Fruit fly (Drosophila melanogaster): Measurements from ENCODE around the gene CG33258.

The CG33258 gene

dm6 chr3L:16113003-16113606 lies 30.8 kb downstream of the CG33258 start, which contains the start of gene Taf4:
Gene Taf4 (plus strand): TSS chr3L:16113212.
- peak; percentile 59; the same call in 1 of the 2 replicates for TF ChIP-seq CG12605 (GFP tag; IDR thresholded peaks at IDR 0.05)
- TF ChIP-seq gl (tag; optimal IDR thresholded peaks at IDR 0.05) = no peak
- TF ChIP-seq Ets98B (GFP tag; IDR thresholded peaks at IDR 0.05) = no peak
- TF ChIP-seq CG13204 (GFP tag; optimal IDR thresholded peaks at IDR 0.05) = no peak
- no peak for TF ChIP-seq rn (GFP tag; IDR thresholded peaks at IDR 0.05)

- TF ChIP-seq Ets98B (GFP tag; IDR thresholded peaks at IDR 0.05) (peak; percentile 90), CG32121 (GFP tag; IDR thresholded peaks at IDR 0.05) (peak; percentile 85), CG8159 (tag; optimal IDR thresholded peaks at IDR 0.05) (no peak), CG9948 (tag; optimal IDR thresholded peaks at IDR 0.05) (peak; percentile 66), CG12605 (GFP tag; IDR thresholded peaks at IDR 0.05) (0 out of 2 replicates have a peak, but pooled peaks have one; percentile 5), CG15710 (tag; optimal IDR thresholded peaks at IDR 0.05) (peak; percentile 76), Pif1B (GFP tag; optimal IDR thresholded peaks at IDR 0.05) (peak; percentile 88), CG34367 (tag; optimal IDR thresholded peaks at IDR 0.05) (peak; percentile 70), CG13204 (GFP tag; optimal IDR thresholded peaks at IDR 0.05) (no peak), fd96Ca (GFP tag; IDR thresholded peaks at IDR 0.05) (peak; percentile 90), Snoo (tag; optimal IDR thresholded peaks at IDR 0.05) (peak; percentile 82), rn (GFP tag; IDR thresholded peaks at IDR 0.05) (peak; percentile 52), CG8301 (tag; optimal IDR thresholded peaks at IDR 0.05) (peak; percentile 79), CG10348 (GFP tag; IDR thresholded peaks at IDR 0.05) (no peak), D1 (tag; optimal IDR thresholded peaks at IDR 0.05) (no peak), CG17806 (tag; optimal IDR thresholded peaks at IDR 0.05) (peak; percentile 70), CG4496 (GFP tag; IDR thresholded peaks at IDR 0.05) (peak; percentile 93), gl (tag; optimal IDR thresholded peaks at IDR 0.05) (no peak), CG14655 (GFP tag; optimal IDR thresholded peaks at IDR 0.05) (no peak), EcR (GFP tag; optimal IDR thresholded peaks at IDR 0.05) (peak; percentile 38), Pif1A (GFP tag; optimal IDR thresholded peaks at IDR 0.05) (no peak)
Observed at dm6 chr3L:16113607-16114337, 31.4 kb downstream of the CG33258 start.

DNA sequence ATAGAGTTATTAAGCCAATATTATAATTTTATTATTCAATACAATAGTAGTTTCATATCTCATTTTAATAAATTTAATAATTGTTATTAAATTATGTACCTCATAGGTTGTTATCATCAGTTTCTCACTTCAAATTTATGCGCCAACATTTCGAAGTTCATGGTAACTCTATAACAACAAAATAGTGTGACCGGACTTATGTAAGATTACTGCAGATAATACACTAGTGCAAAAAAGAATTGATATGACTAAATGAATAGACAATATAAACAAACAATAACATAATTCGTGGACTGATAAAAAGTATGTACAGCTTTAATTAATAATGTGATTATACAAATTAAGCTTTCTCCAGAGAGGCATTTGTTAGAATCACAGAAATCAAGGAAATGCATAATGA lies 39.4 kb downstream of the CG33258 start, which contains the start of gene Strump:
TSS of gene Strump (plus strand) at position 212 of the 400 bp plus-strand sequence.
- no peak for TF ChIP-seq EcR (GFP tag; optimal IDR thresholded peaks at IDR 0.05)

- TF ChIP-seq CG8159 (tag; optimal IDR thresholded peaks at IDR 0.05) (peak; percentile 86), CG32121 (GFP tag; IDR thresholded peaks at IDR 0.05) (peak; percentile 77), Pif1A (GFP tag; optimal IDR thresholded peaks at IDR 0.05) (no peak), Snoo (tag; optimal IDR thresholded peaks at IDR 0.05) (peak; percentile 86), D1 (tag; optimal IDR thresholded peaks at IDR 0.05) (no peak), Ets98B (GFP tag; IDR thresholded peaks at IDR 0.05) (peak; percentile 68), EcR (GFP tag; optimal IDR thresholded peaks at IDR 0.05) (peak; percentile 71), CG9948 (tag; optimal IDR thresholded peaks at IDR 0.05) (peak; percentile 83), CG10348 (GFP tag; IDR thresholded peaks at IDR 0.05) (peak; percentile 62), CG13204 (GFP tag; optimal IDR thresholded peaks at IDR 0.05) (no peak), Pif1B (GFP tag; optimal IDR thresholded peaks at IDR 0.05) (no peak), gl (tag; optimal IDR thresholded peaks at IDR 0.05) (peak; percentile 86), fd96Ca (GFP tag; IDR thresholded peaks at IDR 0.05) (peak; percentile 89; the same call in 2 of the 3 replicates), CG14655 (GFP tag; optimal IDR thresholded peaks at IDR 0.05) (no peak), CG8301 (tag; optimal IDR thresholded peaks at IDR 0.05) (peak; percentile 91), rn (GFP tag; IDR thresholded peaks at IDR 0.05) (peak; percentile 75), CG17806 (tag; optimal IDR thresholded peaks at IDR 0.05) (peak; percentile 85), CG12605 (GFP tag; IDR thresholded peaks at IDR 0.05) (peak; percentile 63), CG34367 (tag; optimal IDR thresholded peaks at IDR 0.05) (no peak), CG15710 (tag; optimal IDR thresholded peaks at IDR 0.05) (peak; percentile 79), CG4496 (GFP tag; IDR thresholded peaks at IDR 0.05) (peak; percentile 87)
Observed at dm6 chr3L:16128481-16128972, 46.2 kb downstream of the CG33258 start, which contains the start of gene Pgm1. Gene Pgm1 (minus strand): TSS chr3L:16128531.

dm6 chr3L:16128973-16129745 lies 46.8 kb downstream of the CG33258 start, which contains the start of gene SsRbeta:
Gene SsRbeta (plus strand): TSS chr3L:16129617.
- TF ChIP-seq CG14655 (GFP tag; optimal IDR thresholded peaks at IDR 0.05) (no peak), CG8159 (tag; optimal IDR thresholded peaks at IDR 0.05) (peak; percentile 2), CG15710 (tag; optimal IDR thresholded peaks at IDR 0.05) (no peak), Ets98B (GFP tag; IDR thresholded peaks at IDR 0.05) (peak; percentile 5; the same call in 1 of the 2 replicates), CG10348 (GFP tag; IDR thresholded peaks at IDR 0.05) (no peak), Pif1B (GFP tag; optimal IDR thresholded peaks at IDR 0.05) (no peak), D1 (tag; optimal IDR thresholded peaks at IDR 0.05) (peak; percentile 38), CG13204 (GFP tag; optimal IDR thresholded peaks at IDR 0.05) (no peak), Pif1A (GFP tag; optimal IDR thresholded peaks at IDR 0.05) (no peak), CG4496 (GFP tag; IDR thresholded peaks at IDR 0.05) (peak; percentile 33; the same call in 2 of the 3 replicates), CG9948 (tag; optimal IDR thresholded peaks at IDR 0.05) (no peak), gl (tag; optimal IDR thresholded peaks at IDR 0.05) (no peak), rn (GFP tag; IDR thresholded peaks at IDR 0.05) (peak; percentile 28; the same call in 1 of the 2 replicates), CG34367 (tag; optimal IDR thresholded peaks at IDR 0.05) (no peak), fd96Ca (GFP tag; IDR thresholded peaks at IDR 0.05) (no peak; the same call in 2 of the 3 replicates), EcR (GFP tag; optimal IDR thresholded peaks at IDR 0.05) (no peak), CG12605 (GFP tag; IDR thresholded peaks at IDR 0.05) (peak; percentile 7; the same call in 1 of the 2 replicates), CG17806 (tag; optimal IDR thresholded peaks at IDR 0.05) (no peak), CG32121 (GFP tag; IDR thresholded peaks at IDR 0.05) (peak; percentile 21; the same call in 1 of the 2 replicates), CG8301 (tag; optimal IDR thresholded peaks at IDR 0.05) (no peak), Snoo (tag; optimal IDR thresholded peaks at IDR 0.05) (peak; percentile 23)

Data from whole organism, pupa.